Fruit fly (Drosophila melanogaster) whole organism, embryonic: ENCODE measurements around the gene p23.
A peak's percentile ranks its signal among the peaks of the same experiment; 100 is the strongest.

Source experiments
- Ada2b ChIP-seq: fragments of 200-800 bp; sonication (Bioruptor generic); IDR thresholded peaks from 2 replicates; pipeline ENCODE4 v1.3.6; 2022; ENCODE audit warnings: missing biosample characterization, missing genetic modification characterization
- Bdp1 ChIP-seq: fragments of 200-800 bp; sonication (Bioruptor generic); optimal IDR thresholded peaks from 3 replicates; lab custom pipeline; 2016; ENCODE audit warnings: missing biosample characterization, missing genetic modification characterization
- CG12236 ChIP-seq: fragments of 200-800 bp; sonication (Bioruptor generic); optimal IDR thresholded peaks from 2 replicates; lab custom pipeline; 2016; ENCODE audit warnings: missing biosample characterization, missing genetic modification characterization
- CG12659 ChIP-seq: fragments of 200-800 bp; sonication (Bioruptor generic); optimal IDR thresholded peaks from 3 replicates; lab custom pipeline; 2017; ENCODE audit warnings: mild to moderate bottlenecking, missing biosample characterization, missing genetic modification reagents, missing genetic modification characterization
- CG13624 ChIP-seq: fragments of 200-800 bp; sonication (Bioruptor generic); optimal IDR thresholded peaks from 2 replicates; lab custom pipeline; 2016; ENCODE audit warnings: missing biosample characterization, missing genetic modification characterization
- CG17912 ChIP-seq: fragments of 200-800 bp; sonication (Bioruptor generic); optimal IDR thresholded peaks from 2 replicates; lab custom pipeline; 2018; ENCODE audit warnings: missing biosample characterization, mild to moderate bottlenecking, missing genetic modification characterization
- CG1832 ChIP-seq: fragments of 200-800 bp; sonication (Bioruptor generic); optimal IDR thresholded peaks from 2 replicates; lab custom pipeline; 2017; ENCODE audit warnings: missing biosample characterization, mild to moderate bottlenecking, missing genetic modification characterization, inconsistent platforms
- CG18619 ChIP-seq: fragments of 200-800 bp; sonication (Bioruptor generic); optimal IDR thresholded peaks from 3 replicates; lab custom pipeline; 2017; ENCODE audit warnings: missing biosample characterization, mild to moderate bottlenecking, missing genetic modification characterization
- CG2889 ChIP-seq: fragments of 200-800 bp; sonication (Bioruptor generic); IDR thresholded peaks from 3 replicates; pipeline ENCODE4 v1.3.6; 2022; ENCODE audit warnings: missing biosample characterization, missing genetic modification characterization
- CG30020 ChIP-seq: fragments of 200-800 bp; optimal IDR thresholded peaks from 2 replicates; lab custom pipeline; 2019; ENCODE audit warnings: missing biosample characterization, mild to moderate bottlenecking, missing genetic modification characterization, moderate library complexity
- CG31224 ChIP-seq: fragments of 200-800 bp; sonication (Bioruptor generic); IDR thresholded peaks from 2 replicates; pipeline ENCODE4 v1.3.6; 2022; ENCODE audit warnings: missing biosample characterization, missing genetic modification characterization
- CG31388 ChIP-seq: fragments of 200-800 bp; sonication (Bioruptor generic); optimal IDR thresholded peaks from 2 replicates; lab custom pipeline; 2016; ENCODE audit warnings: missing biosample characterization, missing genetic modification characterization
- CG3163 ChIP-seq: fragments of 200-800 bp; sonication (Bioruptor generic); optimal IDR thresholded peaks from 3 replicates; lab custom pipeline; 2016; ENCODE audit warnings: missing biosample characterization, missing genetic modification characterization
- CG32767 ChIP-seq: fragments of 200-800 bp; sonication (Bioruptor generic); IDR thresholded peaks from 2 replicates; pipeline ENCODE4 v1.3.6; 2022; ENCODE audit warnings: missing biosample characterization, missing genetic modification characterization
- CG32772 ChIP-seq: fragments of 200-800 bp; sonication (Bioruptor generic); IDR thresholded peaks from 2 replicates; pipeline ENCODE4 v1.3.6; 2022; ENCODE audit warnings: missing biosample characterization, missing genetic modification characterization
- CG5180 ChIP-seq: fragments of 200-800 bp; sonication (Bioruptor generic); optimal IDR thresholded peaks from 3 replicates; lab custom pipeline; 2017; ENCODE audit warnings: missing biosample characterization, missing genetic modification characterization, mild to moderate bottlenecking, moderate library complexity, missing genetic modification reagents
- CG6791 ChIP-seq: fragments of 200-800 bp; sonication (Bioruptor generic); IDR thresholded peaks from 3 replicates; pipeline ENCODE4 v1.3.6; 2022; ENCODE audit warnings: missing biosample characterization, missing genetic modification characterization; ENCODE audit not compliant: partially characterized antibody
- CG7271 ChIP-seq: fragments of 200-800 bp; sonication (Bioruptor generic); optimal IDR thresholded peaks from 2 replicates; lab custom pipeline; 2018; ENCODE audit warnings: missing biosample characterization, mild to moderate bottlenecking, missing genetic modification characterization, moderate library complexity
- CG7839 ChIP-seq: fragments of 200-800 bp; sonication (Bioruptor generic); optimal IDR thresholded peaks from 3 replicates; lab custom pipeline; 2018; ENCODE audit warnings: missing biosample characterization, mild to moderate bottlenecking, missing genetic modification characterization, moderate library complexity
- CG7928 ChIP-seq: fragments of 200-800 bp; sonication (Bioruptor generic); optimal IDR thresholded peaks from 2 replicates; lab custom pipeline; 2017; ENCODE audit warnings: missing biosample characterization, mild to moderate bottlenecking, missing genetic modification characterization
- CG8089 ChIP-seq: fragments of 200-800 bp; sonication (Bioruptor generic); optimal IDR thresholded peaks from 3 replicates; lab custom pipeline; 2016; ENCODE audit warnings: missing biosample characterization, missing genetic modification characterization
- CG8359 ChIP-seq: fragments of 200-800 bp; sonication (Bioruptor generic); optimal IDR thresholded peaks from 2 replicates; lab custom pipeline; 2017; ENCODE audit warnings: missing biosample characterization, mild to moderate bottlenecking, missing genetic modification characterization, borderline replicate concordance
- Dek ChIP-seq: fragments of 200-800 bp; sonication (Bioruptor generic); optimal IDR thresholded peaks from 3 replicates; lab custom pipeline; 2019; ENCODE audit warnings: missing biosample characterization, mild to moderate bottlenecking, missing genetic modification characterization, moderate library complexity
- Dip3 ChIP-seq: fragments of 200-800 bp; sonication (Bioruptor generic); optimal IDR thresholded peaks from 3 replicates; lab custom pipeline; 2016; ENCODE audit warnings: missing biosample characterization, missing genetic modification characterization
- Drgx ChIP-seq: fragments of 200-800 bp; sonication (Bioruptor generic); IDR thresholded peaks from 2 replicates; pipeline ENCODE4 v1.3.6; 2022; ENCODE audit warnings: missing biosample characterization, missing genetic modification characterization
- Ets97D ChIP-seq: fragments of 200-800 bp; sonication (Bioruptor generic); optimal IDR thresholded peaks from 3 replicates; lab custom pipeline; 2016; ENCODE audit warnings: missing biosample characterization, missing genetic modification characterization
- HHEX ChIP-seq: fragments of 200-800 bp; sonication (Bioruptor generic); optimal IDR thresholded peaks from 3 replicates; lab custom pipeline; 2017; ENCODE audit warnings: missing biosample characterization, mild to moderate bottlenecking, missing genetic modification characterization, missing genetic modification reagents
- Hey ChIP-seq: fragments of 200-800 bp; sonication (Bioruptor generic); optimal IDR thresholded peaks from 3 replicates; lab custom pipeline; 2018; ENCODE audit warnings: missing biosample characterization, mild to moderate bottlenecking, missing genetic modification characterization
- Hmx ChIP-seq: fragments of 200-800 bp; sonication (Bioruptor generic); optimal IDR thresholded peaks from 2 replicates; lab custom pipeline; 2016; ENCODE audit warnings: missing biosample characterization, missing genetic modification characterization
- Mad ChIP-seq: fragments of 200-800 bp; sonication (Bioruptor generic); optimal IDR thresholded peaks from 2 replicates; lab custom pipeline; 2016; ENCODE audit warnings: missing biosample characterization, missing genetic modification characterization
- Mes4 ChIP-seq: fragments of 200-800 bp; sonication (Bioruptor generic); optimal IDR thresholded peaks from 2 replicates; lab custom pipeline; 2016; ENCODE audit warnings: missing biosample characterization, missing genetic modification characterization
- Optix ChIP-seq: fragments of 200-800 bp; sonication (Bioruptor generic); IDR thresholded peaks from 3 replicates; pipeline ENCODE4 v1.3.6; 2022; ENCODE audit warnings: missing biosample characterization, missing genetic modification characterization
- Sin3A ChIP-seq: fragments of >200 bp; optimal IDR thresholded peaks from 2 replicates; lab custom pipeline; 2018
- Tbp ChIP-seq: fragments of >200 bp; optimal IDR thresholded peaks from 2 replicates; lab custom pipeline; 2018; ENCODE audit warnings: missing biosample characterization, missing genetic modification characterization
- Vsx1 ChIP-seq: fragments of 200-800 bp; sonication (Bioruptor generic); optimal IDR thresholded peaks from 2 replicates; lab custom pipeline; 2017; ENCODE audit warnings: missing biosample characterization, mild to moderate bottlenecking, missing genetic modification characterization, missing genetic modification reagents
- chinmo ChIP-seq: fragments of 200-800 bp; sonication (Bioruptor generic); IDR thresholded peaks from 4 replicates; pipeline ENCODE4 v1.3.6; 2022; ENCODE audit warnings: missing biosample characterization, missing genetic modification characterization; ENCODE audit not compliant: partially characterized antibody
- crol ChIP-seq: fragments of 200-800 bp; sonication (Bioruptor generic); IDR thresholded peaks from 2 replicates; pipeline ENCODE4 v1.3.6; 2022; ENCODE audit warnings: missing biosample characterization, missing genetic modification characterization
- fd64A ChIP-seq: fragments of 200-800 bp; sonication (Bioruptor generic); optimal IDR thresholded peaks from 3 replicates; lab custom pipeline; 2018; ENCODE audit warnings: missing biosample characterization, mild to moderate bottlenecking, missing genetic modification characterization
- gcm2 ChIP-seq: fragments of 200-800 bp; sonication (Bioruptor generic); optimal IDR thresholded peaks from 2 replicates; lab custom pipeline; 2016; ENCODE audit warnings: missing biosample characterization, missing genetic modification characterization
- h ChIP-seq: fragments of >200 bp; optimal IDR thresholded peaks from 2 replicates; lab custom pipeline; 2017
- knrl ChIP-seq: fragments of 200-800 bp; sonication (Bioruptor generic); IDR thresholded peaks from 3 replicates; pipeline ENCODE4 v1.3.6; 2022; ENCODE audit warnings: missing biosample characterization, missing genetic modification characterization; ENCODE audit not compliant: partially characterized antibody
- mirr ChIP-seq: fragments of 200-800 bp; sonication (Bioruptor generic); optimal IDR thresholded peaks from 3 replicates; lab custom pipeline; 2018; ENCODE audit warnings: missing biosample characterization, mild to moderate bottlenecking, missing genetic modification characterization
- nerfin-2 ChIP-seq: fragments of 200-800 bp; sonication (Bioruptor generic); IDR thresholded peaks from 2 replicates; pipeline ENCODE4 v1.3.6; 2022; ENCODE audit warnings: missing biosample characterization, missing genetic modification characterization; ENCODE audit not compliant: partially characterized antibody
- org-1 ChIP-seq: fragments of 200-800 bp; sonication (Bioruptor generic); optimal IDR thresholded peaks from 2 replicates; lab custom pipeline; 2017; ENCODE audit warnings: missing biosample characterization, missing genetic modification characterization
- schlank ChIP-seq: fragments of 200-800 bp; sonication (Bioruptor generic); optimal IDR thresholded peaks from 2 replicates; lab custom pipeline; 2018; ENCODE audit warnings: missing biosample characterization, mild to moderate bottlenecking, missing genetic modification characterization
- so ChIP-seq: fragments of 200-800 bp; sonication (Bioruptor generic); IDR thresholded peaks from 3 replicates; pipeline ENCODE4 v1.3.6; 2022; ENCODE audit warnings: missing biosample characterization, missing genetic modification characterization
- sob ChIP-seq: fragments of 200-800 bp; sonication (Bioruptor generic); IDR thresholded peaks from 2 replicates; pipeline ENCODE4 v1.3.6; 2022; ENCODE audit warnings: missing biosample characterization, missing genetic modification characterization
- sug ChIP-seq: fragments of 200-800 bp; optimal IDR thresholded peaks from 2 replicates; lab custom pipeline; 2019; ENCODE audit warnings: missing biosample characterization, mild to moderate bottlenecking, missing genetic modification characterization, moderate library complexity
- tup ChIP-seq: fragments of 200-800 bp; sonication (Bioruptor generic); optimal IDR thresholded peaks from 2 replicates; lab custom pipeline; 2016; ENCODE audit warnings: missing biosample characterization, mild to moderate bottlenecking, missing genetic modification characterization, moderate library complexity
- wek ChIP-seq: fragments of 200-800 bp; sonication (Bioruptor generic); optimal IDR thresholded peaks from 3 replicates; lab custom pipeline; 2018; ENCODE audit warnings: missing biosample characterization, mild to moderate bottlenecking, missing genetic modification characterization, moderate library complexity
- wor ChIP-seq: fragments of 200-800 bp; sonication (Bioruptor generic); IDR thresholded peaks from 2 replicates; pipeline ENCODE4 v1.3.6; 2022; ENCODE audit warnings: missing biosample characterization, missing genetic modification characterization

Gene p23

dm6 chr3R:9704183-9705007, 26.7 kb downstream of the p23 start (continued):
- no peak for TF ChIP-seq Dip3 (GFP tag; lab: Kevin White, UChicago)
- TF ChIP-seq sob (GFP tag; lab: Robert Waterston, UW): no peak
- no peak for TF ChIP-seq HHEX (GFP tag; lab: Kevin White, UChicago)
- TF ChIP-seq CG3163 (GFP tag; lab: Kevin White, UChicago): peak; percentile 10
- no peak for TF ChIP-seq Vsx1
- TF ChIP-seq nerfin-2 (GFP tag; lab: Robert Waterston, UW): no peak
- no peak for TF ChIP-seq wor
- no peak for TF ChIP-seq CG7839
- TF ChIP-seq CG32767 (GFP tag; lab: Robert Waterston, UW): no peak
- TF ChIP-seq CG17912 (GFP tag; lab: Kevin White, UChicago): no peak
- TF ChIP-seq CG7928 (GFP tag; lab: Kevin White, UChicago): no peak
- no peak for TF ChIP-seq CG2889 (GFP tag; lab: Robert Waterston, UW)
- no peak for TF ChIP-seq CG7271
- no peak for TF ChIP-seq CG12659 (GFP tag; lab: Kevin White, UChicago)
- no peak for TF ChIP-seq h (lab: Kevin White, UChicago)
- TF ChIP-seq crol (GFP tag; lab: Robert Waterston, UW): no peak
- no peak for TF ChIP-seq CG31224 (GFP tag; lab: Robert Waterston, UW)
- no peak for TF ChIP-seq Ada2b (GFP tag; lab: Robert Waterston, UW)
- no peak for TF ChIP-seq CG6791 (GFP tag; lab: Robert Waterston, UW)
- TF ChIP-seq wek (GFP tag; lab: Kevin White, UChicago): no peak
- no peak for TF ChIP-seq Ets97D (GFP tag; lab: Kevin White, UChicago)
- TF ChIP-seq fd64A (GFP tag; lab: Kevin White, UChicago): peak; percentile 25
- TF ChIP-seq Tbp: no peak
- TF ChIP-seq Bdp1: no peak
- TF ChIP-seq Optix (GFP tag; lab: Robert Waterston, UW): no peak
- TF ChIP-seq Mes4 (GFP tag; lab: Kevin White, UChicago): no peak
- no peak for TF ChIP-seq gcm2 (GFP tag; lab: Kevin White, UChicago)
- peak; percentile 58 for TF ChIP-seq Hey (tag; lab: Kevin White, UChicago)
- no peak for TF ChIP-seq org-1
- TF ChIP-seq knrl (GFP tag; lab: Robert Waterston, UW): no peak
- no peak for TF ChIP-seq Drgx (GFP tag; lab: Robert Waterston, UW)
- no peak for TF ChIP-seq CG30020 (tag; lab: Kevin White, UChicago)
- TF ChIP-seq Dek (tag; lab: Kevin White, UChicago): no peak
- no peak for TF ChIP-seq CG13624
- peak; percentile 89 for TF ChIP-seq sug
- TF ChIP-seq CG8089 (GFP tag; lab: Kevin White, UChicago): no peak
- no peak for TF ChIP-seq CG8359 (GFP tag; lab: Kevin White, UChicago)
- no peak for TF ChIP-seq Sin3A
- no peak for TF ChIP-seq CG5180 (GFP tag; lab: Kevin White, UChicago)
- no peak for TF ChIP-seq Mad (GFP tag; lab: Kevin White, UChicago)
- TF ChIP-seq tup (GFP tag; lab: Kevin White, UChicago): no peak
- TF ChIP-seq CG12236 (GFP tag; lab: Kevin White, UChicago): no peak
- TF ChIP-seq Hmx (GFP tag; lab: Kevin White, UChicago): no peak
- TF ChIP-seq CG31388: no peak
- TF ChIP-seq CG18619 (GFP tag; lab: Kevin White, UChicago): peak; percentile 15
- no peak for TF ChIP-seq CG1832 (GFP tag; lab: Kevin White, UChicago)
- TF ChIP-seq chinmo (GFP tag; lab: Robert Waterston, UW): no peak
- TF ChIP-seq mirr: peak; percentile 90
- no peak for TF ChIP-seq CG32772
- no peak for TF ChIP-seq so (GFP tag; lab: Robert Waterston, UW)
- no peak for TF ChIP-seq schlank
